Worm (Caenorhabditis elegans): ENCODE data around the gene efl-3.

Gene efl-3

ce11 chrII:8456681-8457389 lies 44.4 kb downstream of the efl-3 start (continued):
- TF ChIP-seq let-607 (tag; optimal IDR thresholded peaks at IDR 0.05) (no peak), let-526 (GFP tag; IDR thresholded peaks at IDR 0.05) (no peak), die-1 (tag; optimal IDR thresholded peaks at IDR 0.05) (no peak), ceh-91 (GFP tag; IDR thresholded peaks at IDR 0.05) (peak; percentile 81), aptf-3 (GFP tag; IDR thresholded peaks at IDR 0.05) (no peak), B0019.2 (GFP tag; conservative IDR thresholded peaks at IDR 0.05) (no peak), xnd-1 (tag; optimal IDR thresholded peaks at IDR 0.05) (peak; percentile 81), ceh-79 (tag; optimal IDR thresholded peaks at IDR 0.05) (no peak), mxl-1 (tag; optimal IDR thresholded peaks at IDR 0.05) (no peak), egrh-3 (GFP tag; IDR thresholded peaks at IDR 0.05) (no peak), pbrm-1 (GFP tag; IDR thresholded peaks at IDR 0.05) (no peak), somi-1 (GFP tag; optimal IDR thresholded peaks at IDR 0.05) (no peak), zfh-2 (GFP tag; conservative IDR thresholded peaks at IDR 0.05) (no peak), attf-3 (GFP tag; conservative IDR thresholded peaks at IDR 0.05) (no peak), rec-8 (tag; optimal IDR thresholded peaks at IDR 0.05) (no peak), madf-3 (GFP tag; IDR thresholded peaks at IDR 0.05) (no peak), nhr-80 (tag; optimal IDR thresholded peaks at IDR 0.05) (no peak), snpc-3.4 (tag; optimal IDR thresholded peaks at IDR 0.05) (peak; percentile 74), nhr-120 (GFP tag; IDR thresholded peaks at IDR 0.05) (no peak), ztf-28 (GFP tag; IDR thresholded peaks at IDR 0.05) (no peak), rcor-1 (GFP tag; IDR thresholded peaks at IDR 0.05) (no peak), ztf-3 (GFP tag; optimal IDR thresholded peaks at IDR 0.05) (no peak), T26A5.8 (tag; optimal IDR thresholded peaks at IDR 0.05) (no peak), F37B4.10 (GFP tag; IDR thresholded peaks at IDR 0.05) (no peak), tbp1 (GFP tag; optimal IDR thresholded peaks at IDR 0.05) (no peak), F22D6.2 (tag; optimal IDR thresholded peaks at IDR 0.05) (no peak), D2030.7 (GFP tag; IDR thresholded peaks at IDR 0.05) (peak; percentile 24; the same call in 1 of the 2 replicates), sdz-38 (tag; optimal IDR thresholded peaks at IDR 0.05) (no peak), lin-26 (GFP tag; IDR thresholded peaks at IDR 0.05) (no peak), him-1 (tag; optimal IDR thresholded peaks at IDR 0.05) (no peak), ztf-22 (GFP tag; optimal IDR thresholded peaks at IDR 0.05) (no peak), ekl-4 (GFP tag; IDR thresholded peaks at IDR 0.05) (no peak), madf-10 (tag; optimal IDR thresholded peaks at IDR 0.05) (no peak), F49E8.2 (tag; optimal IDR thresholded peaks at IDR 0.05; ENCODE audit: insufficient read depth) (peak; percentile 60), nhr-179 (tag; optimal IDR thresholded peaks at IDR 0.05) (no peak), bed-1 (GFP tag; IDR thresholded peaks at IDR 0.05) (no peak), aptf-2 (GFP tag; conservative IDR thresholded peaks at IDR 0.05) (no peak), ama-1 (optimal IDR thresholded peaks at IDR 0.05) (no peak), ama-1 (GFP tag; optimal IDR thresholded peaks at IDR 0.05) (no peak), F33H1.4 (GFP tag; IDR thresholded peaks at IDR 0.05) (peak; percentile 84), lin-40 (tag; optimal IDR thresholded peaks at IDR 0.05) (no peak), K12H6.12 (tag; optimal IDR thresholded peaks at IDR 0.05) (no peak), bed-2 (GFP tag; IDR thresholded peaks at IDR 0.05) (no peak), nfya-1 (tag; optimal IDR thresholded peaks at IDR 0.05; ENCODE audit: borderline replicate concordance, insufficient read depth) (no peak), tlf-1 (GFP tag; optimal IDR thresholded peaks at IDR 0.05) (peak; percentile 48), nhr-27 (tag; optimal IDR thresholded peaks at IDR 0.05) (no peak), madf-6 (GFP tag; IDR thresholded peaks at IDR 0.05) (peak; percentile 94)
